Fruit fly (Drosophila melanogaster) whole organism, prepupa: ENCODE data around the gene CG3713.

Experiments used
- CG16779 ChIP-seq: fragments of 200-800 bp; sonication (Bioruptor generic); optimal IDR thresholded peaks from 3 replicates; lab custom pipeline; 2017; ENCODE audit warnings: missing biosample characterization, mild to moderate bottlenecking, missing genetic modification characterization
- CG6792 ChIP-seq: fragments of 200-800 bp; sonication (Bioruptor generic); optimal IDR thresholded peaks from 3 replicates; lab custom pipeline; 2016; ENCODE audit warnings: missing biosample characterization, missing genetic modification characterization
- Ets96B ChIP-seq: fragments of 200-800 bp; optimal IDR thresholded peaks from 2 replicates; lab custom pipeline; 2019; ENCODE audit warnings: missing biosample characterization, mild to moderate bottlenecking, missing genetic modification characterization, moderate library complexity

dm6 chrX:796397-796989, 50.5 kb downstream of the CG3713 start:
- peak; percentile 1 for TF ChIP-seq CG6792 (GFP tag; lab: Kevin White, UChicago)
- no peak for TF ChIP-seq CG16779 (tag; lab: Kevin White, UChicago)
- TF ChIP-seq Ets96B (tag; lab: Kevin White, UChicago) = no peak
